Worm (Caenorhabditis elegans): ENCODE results near the gene ubxn-3.
"Not testable (repeated sequence)": the region's sequence is repeated elsewhere in the genome, so short reads cannot be mapped to it uniquely, and the experiment has no call there.

ubxn-3 gene

ce11 chrII:257519-257918, 37.1 kb upstream of the ubxn-3 start, which contains the start of gene cat-2:
cat-2 (plus strand) TSS chrII:257819.
- TF ChIP-seq mes-4 (tag; optimal IDR thresholded peaks at IDR 0.05) (no peak), unc-130 (GFP tag; optimal IDR thresholded peaks at IDR 0.05) (no peak), bed-2 (GFP tag; IDR thresholded peaks at IDR 0.05) (no peak), gei-17 (GFP tag; optimal IDR thresholded peaks at IDR 0.05) (no peak), sptf-2 (GFP tag; optimal IDR thresholded peaks at IDR 0.05) (no peak), efl-1 (GFP tag; optimal IDR thresholded peaks at IDR 0.05) (no peak), mxl-1 (tag; optimal IDR thresholded peaks at IDR 0.05) (no peak), ceh-91 (GFP tag; IDR thresholded peaks at IDR 0.05) (no peak), lsy-27 (tag; optimal IDR thresholded peaks at IDR 0.05; ENCODE audit: borderline replicate concordance, insufficient read depth) (no peak), akir-1 (GFP tag; optimal IDR thresholded peaks at IDR 0.05) (no peak), nhr-27 (tag; optimal IDR thresholded peaks at IDR 0.05) (no peak), egl-18 (GFP tag; IDR thresholded peaks at IDR 0.05) (no peak), pbrm-1 (GFP tag; IDR thresholded peaks at IDR 0.05) (no peak), ceh-40 (GFP tag; IDR thresholded peaks at IDR 0.05) (no peak), rpc-1 (optimal IDR thresholded peaks at IDR 0.05) (no peak), rpc-1 (tag; optimal IDR thresholded peaks at IDR 0.05) (no peak), xnd-1 (tag; optimal IDR thresholded peaks at IDR 0.05) (no peak), bed-1 (GFP tag; IDR thresholded peaks at IDR 0.05) (no peak), B0035.1 (tag; optimal IDR thresholded peaks at IDR 0.05) (no peak), athp-1 (tag; optimal IDR thresholded peaks at IDR 0.05) (no peak), Y53G8AR.9 (GFP tag; conservative IDR thresholded peaks at IDR 0.05) (no peak)

ce11 chrII:255753-256152, 35.3 kb upstream of the ubxn-3 start:
- TF ChIP-seq snpc-4 (GFP tag; optimal IDR thresholded peaks at IDR 0.05), result not testable (repeated sequence)
- peak in 2 of 4 experiments; percentile 84 to 91 for TF ChIP-seq snpc-4 (tag; optimal IDR thresholded peaks at IDR 0.05)

ce11 chrII:255124-255523, 34.7 kb upstream of the ubxn-3 start:
- TF ChIP-seq ets-4 (GFP tag; optimal IDR thresholded peaks at IDR 0.05), result peak; percentile 42
- TF ChIP-seq Y95B8A.8 (GFP tag; IDR thresholded peaks at IDR 0.05), result peak; percentile 93
- TF ChIP-seq nhr-90 (tag; optimal IDR thresholded peaks at IDR 0.05), result peak; percentile 4
- TF ChIP-seq pbrm-1 (GFP tag; IDR thresholded peaks at IDR 0.05), result peak; percentile 94
- no peak for TF ChIP-seq dpff-1 (tag; optimal IDR thresholded peaks at IDR 0.05)
- TF ChIP-seq zfh-2 (GFP tag; conservative IDR thresholded peaks at IDR 0.05), result peak; percentile 70; the same call in 1 of the 2 replicates
- peak; percentile 13 for TF ChIP-seq F57A8.1 (GFP tag; optimal IDR thresholded peaks at IDR 0.05)
- TF ChIP-seq ztf-3 (GFP tag; optimal IDR thresholded peaks at IDR 0.05), result no peak
- TF ChIP-seq ztf-22 (GFP tag; optimal IDR thresholded peaks at IDR 0.05), result peak; percentile 59
- TF ChIP-seq egrh-3 (GFP tag; IDR thresholded peaks at IDR 0.05), result peak; percentile 44
- TF ChIP-seq mes-4 (tag; optimal IDR thresholded peaks at IDR 0.05), result no peak
- 0 out of 2 replicates have a peak, but pooled peaks have one; percentile 41 for TF ChIP-seq egl-44 (GFP tag; IDR thresholded peaks at IDR 0.05)
- TF ChIP-seq nhr-120 (GFP tag; IDR thresholded peaks at IDR 0.05), result no peak
- no peak for TF ChIP-seq ceh-58 (GFP tag; IDR thresholded peaks at IDR 0.05)
- peak; percentile 87 for TF ChIP-seq lir-1 (GFP tag; conservative IDR thresholded peaks at IDR 0.05)
- TF ChIP-seq attf-6 (GFP tag; IDR thresholded peaks at IDR 0.05), result 0 out of 2 replicates have a peak, but pooled peaks have one; percentile 58
- peak; percentile 73 for TF ChIP-seq hmg-1.2 (GFP tag; IDR thresholded peaks at IDR 0.05)
- TF ChIP-seq nfya-1 (tag; optimal IDR thresholded peaks at IDR 0.05; ENCODE audit: borderline replicate concordance, insufficient read depth), result no peak
- TF ChIP-seq snpc-1.1 (tag; optimal IDR thresholded peaks at IDR 0.05; ENCODE audit: insufficient read depth), result peak; percentile 86
- peak; percentile 73 for TF ChIP-seq hmg-20 (GFP tag; IDR thresholded peaks at IDR 0.05)
- TF ChIP-seq C17E4.6 (GFP tag; IDR thresholded peaks at IDR 0.05), result no peak
- peak; percentile 80 for TF ChIP-seq madf-6 (GFP tag; IDR thresholded peaks at IDR 0.05)
- TF ChIP-seq ZK185.1 (tag; optimal IDR thresholded peaks at IDR 0.05; ENCODE audit: poor library complexity, severe bottlenecking), result peak; percentile 95
- TF ChIP-seq unc-130 (GFP tag; optimal IDR thresholded peaks at IDR 0.05), result peak; percentile 75
- peak; percentile 96 for TF ChIP-seq athp-1 (tag; optimal IDR thresholded peaks at IDR 0.05)
- TF ChIP-seq F33H1.4 (GFP tag; IDR thresholded peaks at IDR 0.05), result peak; percentile 59
- TF ChIP-seq ccch-3 (GFP tag; optimal IDR thresholded peaks at IDR 0.05), result peak; percentile 48
- TF ChIP-seq F52B5.7 (tag; optimal IDR thresholded peaks at IDR 0.05), result peak; percentile 54

Measured in whole organism, young adult.